Worm (Caenorhabditis elegans) whole organism, mixed stage, embryonic: ENCODE results near the gene K05F1.8.

Source experiments
- M03D4.4 ChIP-seq: sonication (generic microtip); optimal IDR thresholded peaks from 2 replicates; lab custom pipeline; 2017; ENCODE audit warnings: mild to moderate bottlenecking, missing genetic modification characterization, missing compliant biosample characterization
- bed-3 ChIP-seq: fragments of 200-800 bp; sonication (Bioruptor generic); optimal IDR thresholded peaks from 3 replicates; lab custom pipeline; 2018; ENCODE audit warnings: mild to moderate bottlenecking, missing genetic modification characterization, moderate library complexity, missing compliant biosample characterization
- blmp-1 ChIP-seq: fragments of 150-350 bp; optimal IDR thresholded peaks from 2 replicates; lab custom pipeline; 2014; ENCODE audit warnings: missing biosample characterization, missing genetic modification characterization
- ceh-39 ChIP-seq: fragments of 150-350 bp; optimal IDR thresholded peaks from 2 replicates; lab custom pipeline; 2014; ENCODE audit warnings: missing biosample characterization, missing genetic modification characterization
- ceh-43 ChIP-seq: fragments of 200-800 bp; sonication (Bioruptor generic); optimal IDR thresholded peaks from 2 replicates; lab custom pipeline; 2018; ENCODE audit warnings: mild to moderate bottlenecking, missing genetic modification characterization, moderate library complexity, missing compliant biosample characterization
- ceh-83 ChIP-seq: fragments of 200-800 bp; sonication (Bioruptor generic); optimal IDR thresholded peaks from 2 replicates; lab custom pipeline; 2018; ENCODE audit warnings: mild to moderate bottlenecking, missing genetic modification characterization, missing compliant biosample characterization
- ces-1 ChIP-seq: fragments of 150-350 bp; optimal IDR thresholded peaks from 2 replicates; lab custom pipeline; 2014; ENCODE audit warnings: missing biosample characterization, missing genetic modification reagents, missing genetic modification characterization
- cnd-1 ChIP-seq: fragments of 200-800 bp; sonication (Bioruptor generic); optimal IDR thresholded peaks from 2 replicates; lab custom pipeline; 2018; ENCODE audit warnings: mild to moderate bottlenecking, missing genetic modification characterization, missing compliant biosample characterization
- drap-1 ChIP-seq: fragments of 200-800 bp; sonication (Bioruptor generic); optimal IDR thresholded peaks from 3 replicates; lab custom pipeline; 2018; ENCODE audit warnings: mild to moderate bottlenecking, missing genetic modification characterization, missing compliant biosample characterization
- elt-1 ChIP-seq: sonication (generic microtip); optimal IDR thresholded peaks from 2 replicates; lab custom pipeline; 2017; ENCODE audit warnings: missing genetic modification characterization, mild to moderate bottlenecking, missing compliant biosample characterization, antibody characterized with exemption, moderate library complexity, borderline replicate concordance; ENCODE audit not compliant: insufficient read depth
- elt-3 ChIP-seq: fragments of 150-350 bp; optimal IDR thresholded peaks from 2 replicates; lab custom pipeline; 2014; ENCODE audit warnings: missing biosample characterization, missing genetic modification characterization
- flh-1 ChIP-seq: fragments of 200-800 bp; sonication (Bioruptor generic); optimal IDR thresholded peaks from 2 replicates; lab custom pipeline; 2018; ENCODE audit warnings: mild to moderate bottlenecking, missing genetic modification characterization, moderate library complexity, missing compliant biosample characterization
- ham-2 ChIP-seq: fragments of 200-800 bp; sonication (Bioruptor generic); optimal IDR thresholded peaks from 2 replicates; lab custom pipeline; 2018; ENCODE audit warnings: mild to moderate bottlenecking, missing genetic modification characterization, missing compliant biosample characterization
- hlh-1 ChIP-seq: fragments of 150-350 bp; optimal IDR thresholded peaks from 2 replicates; lab custom pipeline; 2014; ENCODE audit warnings: missing biosample characterization, missing genetic modification reagents, missing genetic modification characterization
- lin-13 ChIP-seq: fragments of 150-350 bp; optimal IDR thresholded peaks from 2 replicates; lab custom pipeline; 2014; ENCODE audit warnings: missing biosample characterization, missing genetic modification characterization
- lin-32 ChIP-seq: fragments of 200-800 bp; sonication (Bioruptor generic); optimal IDR thresholded peaks from 2 replicates; lab custom pipeline; 2018; ENCODE audit warnings: mild to moderate bottlenecking, missing genetic modification characterization, missing compliant biosample characterization
- lsy-2 ChIP-seq: fragments of 150-350 bp; optimal IDR thresholded peaks from 2 replicates; lab custom pipeline; 2014; ENCODE audit warnings: missing biosample characterization, missing genetic modification characterization
- mab-5 ChIP-seq: fragments of 150-350 bp; optimal IDR thresholded peaks from 2 replicates; lab custom pipeline; 2014; ENCODE audit warnings: missing biosample characterization, missing genetic modification characterization
- mep-1 ChIP-seq: fragments of 150-350 bp; optimal IDR thresholded peaks from 2 replicates; lab custom pipeline; 2017; ENCODE audit warnings: missing biosample characterization, missing genetic modification reagents, missing genetic modification characterization, inconsistent platforms
- mls-2 ChIP-seq: sonication (generic microtip); optimal IDR thresholded peaks from 2 replicates; lab custom pipeline; 2016; ENCODE audit warnings: mild to moderate bottlenecking, missing genetic modification characterization, moderate library complexity, missing compliant biosample characterization
- nhr-12 ChIP-seq: fragments of 150-350 bp; optimal IDR thresholded peaks from 2 replicates; lab custom pipeline; 2014; ENCODE audit warnings: missing biosample characterization, missing genetic modification characterization
- nhr-2 ChIP-seq: fragments of 150-350 bp; optimal IDR thresholded peaks from 2 replicates; lab custom pipeline; 2014; ENCODE audit warnings: missing biosample characterization, missing genetic modification characterization
- nhr-237 ChIP-seq: fragments of 150-350 bp; optimal IDR thresholded peaks from 2 replicates; lab custom pipeline; 2014; ENCODE audit warnings: missing biosample characterization, missing genetic modification characterization
- nhr-28 ChIP-seq: fragments of 150-350 bp; optimal IDR thresholded peaks from 2 replicates; lab custom pipeline; 2014; ENCODE audit warnings: missing biosample characterization, missing genetic modification characterization
- nhr-76 ChIP-seq: sonication (generic microtip); optimal IDR thresholded peaks from 2 replicates; lab custom pipeline; 2017; ENCODE audit warnings: missing biosample characterization, missing genetic modification characterization
- pha-4 ChIP-seq: fragments of 150-350 bp; optimal IDR thresholded peaks from 2 replicates; lab custom pipeline; 2018; ENCODE audit warnings: missing biosample characterization, missing genetic modification reagents, missing genetic modification characterization
- sem-2 ChIP-seq: fragments of 200-800 bp; sonication (Bioruptor generic); optimal IDR thresholded peaks from 2 replicates; lab custom pipeline; 2018; ENCODE audit warnings: mild to moderate bottlenecking, missing genetic modification characterization, missing compliant biosample characterization
- snpc-4 ChIP-seq: fragments of 150-350 bp; optimal IDR thresholded peaks from 2 replicates; lab custom pipeline; 2014; ENCODE audit warnings: missing biosample characterization, missing genetic modification characterization
- sptf-1 ChIP-seq: sonication (generic microtip); optimal IDR thresholded peaks from 2 replicates; lab custom pipeline; 2017; ENCODE audit warnings: mild to moderate bottlenecking, missing genetic modification characterization, moderate library complexity, missing compliant biosample characterization
- tbx-8 ChIP-seq: fragments of 200-800 bp; sonication (Bioruptor generic); optimal IDR thresholded peaks from 2 replicates; lab custom pipeline; 2018; ENCODE audit warnings: mild to moderate bottlenecking, missing genetic modification characterization, moderate library complexity, missing compliant biosample characterization
- unc-120 ChIP-seq: sonication (generic microtip); optimal IDR thresholded peaks from 2 replicates; lab custom pipeline; 2017; ENCODE audit warnings: missing genetic modification characterization, missing compliant biosample characterization; ENCODE audit not compliant: poor library complexity, severe bottlenecking
- unc-39 ChIP-seq: fragments of 150-350 bp; optimal IDR thresholded peaks from 2 replicates; lab custom pipeline; 2014; ENCODE audit warnings: missing biosample characterization, missing genetic modification characterization
- unc-62 ChIP-seq: fragments of 150-350 bp; optimal IDR thresholded peaks from 2 replicates; lab custom pipeline; 2014; ENCODE audit warnings: missing biosample characterization, missing genetic modification reagents, missing genetic modification characterization
- zip-8 ChIP-seq: fragments of 150-350 bp; optimal IDR thresholded peaks from 2 replicates; lab custom pipeline; 2014; ENCODE audit warnings: missing biosample characterization, missing genetic modification characterization
- ztf-11 ChIP-seq: fragments of 150-350 bp; optimal IDR thresholded peaks from 2 replicates; lab custom pipeline; 2014; ENCODE audit warnings: missing biosample characterization, missing genetic modification characterization

The K05F1.8 gene

DNA sequence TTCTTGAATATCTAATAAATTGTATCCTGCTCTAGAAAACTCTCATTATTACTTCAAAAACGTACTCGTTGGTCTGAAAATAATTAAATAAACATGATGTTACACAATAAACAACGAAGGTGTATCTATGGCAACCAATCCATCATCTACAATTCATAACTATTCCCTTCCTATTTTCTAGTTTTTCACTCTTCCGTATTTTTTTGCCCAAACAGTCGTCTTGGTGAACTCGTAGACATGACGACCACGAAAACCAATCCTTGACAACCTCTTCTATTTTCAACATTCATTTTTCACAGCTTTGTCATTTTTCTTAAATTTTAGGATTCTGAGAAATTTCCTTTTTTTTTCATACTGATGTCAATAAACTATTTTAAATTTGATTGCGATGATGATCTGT lies 10.6 kb downstream of the K05F1.8 start, which contains the start of gene K05F1.13:
K05F1.13 (plus strand) TSS at position 301 of the 400 bp plus-strand sequence.
- TF ChIP-seq sptf-1 (tag; lab: Kevin White, UChicago) (no peak), lin-13 (no peak), zip-8 (tag; lab: Kevin White, UChicago) (no peak), nhr-76 (no peak), flh-1 (GFP tag; lab: Kevin White, UChicago) (no peak), nhr-2 (tag; lab: Kevin White, UChicago) (no peak), ceh-43 (GFP tag; lab: Kevin White, UChicago) (no peak), M03D4.4 (no peak), tbx-8 (no peak), lsy-2 (tag; lab: Kevin White, UChicago) (no peak), unc-62 (GFP tag; lab: Kevin White, UChicago) (no peak), unc-120 (no peak), nhr-12 (tag; lab: Kevin White, UChicago) (no peak), elt-3 (tag; lab: Kevin White, UChicago) (no peak)

ce11 chrII:5785504-5785903 lies 13.9 kb downstream of the K05F1.8 start:
- TF ChIP-seq pha-4 (tag; lab: Kevin White, UChicago): no peak
- no peak for TF ChIP-seq tbx-8
- TF ChIP-seq unc-39 (tag; lab: Kevin White, UChicago): no peak
- no peak for TF ChIP-seq nhr-2 (tag; lab: Kevin White, UChicago)
- no peak for TF ChIP-seq nhr-12 (tag; lab: Kevin White, UChicago)
- TF ChIP-seq drap-1 (GFP tag; lab: Kevin White, UChicago): no peak
- TF ChIP-seq mep-1 (tag; lab: Kevin White, UChicago): no peak
- no peak for TF ChIP-seq zip-8 (tag; lab: Kevin White, UChicago)
- no peak for TF ChIP-seq ztf-11 (tag; lab: Kevin White, UChicago)
- no peak for TF ChIP-seq mls-2 (tag; lab: Kevin White, UChicago)
- TF ChIP-seq ceh-43 (GFP tag; lab: Kevin White, UChicago): no peak
- no peak for TF ChIP-seq unc-120
- no peak for TF ChIP-seq M03D4.4
- TF ChIP-seq sem-2 (GFP tag; lab: Kevin White, UChicago): no peak
- no peak for TF ChIP-seq elt-1
- TF ChIP-seq ham-2 (GFP tag; lab: Kevin White, UChicago): no peak
- no peak for TF ChIP-seq unc-62 (GFP tag; lab: Kevin White, UChicago)
- no peak for TF ChIP-seq flh-1 (GFP tag; lab: Kevin White, UChicago)

DNA sequence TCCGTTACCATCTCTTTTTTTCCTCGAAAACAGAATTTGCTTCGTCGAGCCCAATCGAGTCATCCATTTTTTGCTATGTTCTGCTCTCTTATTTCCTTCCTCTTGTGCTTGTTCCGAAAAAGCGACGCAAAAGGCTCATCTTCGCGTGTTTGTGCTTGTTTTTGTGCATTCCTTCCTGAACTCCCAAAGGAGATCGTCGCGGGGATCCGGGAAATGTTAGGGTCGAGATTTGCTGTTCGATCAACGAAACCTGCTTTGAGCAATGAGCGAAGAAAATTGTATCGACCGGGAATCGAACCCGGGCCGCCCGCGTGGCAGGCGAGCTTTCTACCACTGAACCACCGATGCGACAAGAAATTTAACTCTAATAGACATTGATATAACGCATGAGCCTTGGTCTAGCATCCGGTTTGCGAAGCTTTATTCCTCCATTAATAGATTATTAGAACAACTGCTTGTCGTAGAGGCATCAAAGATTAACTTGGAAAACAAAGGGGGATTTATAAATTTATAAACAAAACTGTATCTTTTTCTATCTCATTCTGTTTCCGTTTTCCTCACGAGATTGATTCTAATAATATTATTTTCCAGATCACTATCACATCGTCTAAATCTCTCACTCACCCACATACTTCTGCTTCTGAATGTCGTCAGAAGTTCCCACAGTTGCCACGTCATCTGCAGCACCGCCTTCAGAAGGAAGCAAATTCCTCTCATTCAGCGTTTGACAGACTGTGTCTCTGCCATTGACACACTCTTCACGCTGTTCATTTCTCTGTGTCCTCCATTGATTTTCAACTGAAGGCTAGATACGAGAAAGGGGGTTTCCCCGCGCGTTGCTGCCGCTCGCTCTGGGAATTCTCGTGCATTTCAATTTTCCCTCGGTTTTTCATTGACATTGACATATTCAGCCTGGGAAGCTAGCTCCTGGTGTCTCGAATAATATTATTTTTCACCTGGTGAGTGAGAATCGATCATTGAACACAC lies 17.2 kb downstream of the K05F1.8 start, which contains the start of gene K05F1.6:
K05F1.6 (plus strand) TSS at position 586 of the 987 bp plus-strand sequence.
- TF ChIP-seq elt-1 (no peak), zip-8 (tag; lab: Kevin White, UChicago) (no peak), mls-2 (tag; lab: Kevin White, UChicago) (peak; percentile 72), flh-1 (GFP tag; lab: Kevin White, UChicago) (peak; percentile 52), hlh-1 (tag; lab: Kevin White, UChicago) (peak; percentile 10), mab-5 (tag; lab: Kevin White, UChicago) (no peak), nhr-28 (tag; lab: Kevin White, UChicago) (no peak), blmp-1 (tag; lab: Kevin White, UChicago) (no peak), nhr-237 (tag; lab: Kevin White, UChicago) (no peak), nhr-76 (no peak), pha-4 (tag; lab: Kevin White, UChicago) (peak; percentile 16), drap-1 (GFP tag; lab: Kevin White, UChicago) (peak; percentile 69), ceh-83 (GFP tag; lab: Kevin White, UChicago) (peak; percentile 78), ham-2 (GFP tag; lab: Kevin White, UChicago) (peak; percentile 76), lsy-2 (tag; lab: Kevin White, UChicago) (no peak), nhr-2 (tag; lab: Kevin White, UChicago) (no peak), ceh-39 (no peak), M03D4.4 (peak; percentile 70), nhr-12 (tag; lab: Kevin White, UChicago) (no peak), ceh-43 (GFP tag; lab: Kevin White, UChicago) (peak; percentile 10), elt-3 (tag; lab: Kevin White, UChicago) (no peak), unc-39 (tag; lab: Kevin White, UChicago) (no peak), cnd-1 (tag; lab: Kevin White, UChicago) (peak; percentile 64), lin-32 (GFP tag; lab: Kevin White, UChicago) (peak; percentile 45), mep-1 (tag; lab: Kevin White, UChicago) (no peak), sptf-1 (tag; lab: Kevin White, UChicago) (peak; percentile 81), sem-2 (GFP tag; lab: Kevin White, UChicago) (peak; percentile 65), unc-62 (GFP tag; lab: Kevin White, UChicago) (no peak), ces-1 (GFP tag; lab: Kevin White, UChicago) (no peak), ztf-11 (tag; lab: Kevin White, UChicago) (no peak), tbx-8 (peak; percentile 36), lin-13 (peak; percentile 12), snpc-4 (tag; lab: Kevin White, UChicago) (no peak), bed-3 (peak; percentile 44), unc-120 (peak; percentile 89)
